Fruit fly (Drosophila melanogaster) whole organism, embryonic: ENCODE data around the gene CG4597.

ENCODE experiments used
- Abd-B ChIP-seq: fragments of 200-800 bp; sonication (Bioruptor generic); optimal IDR thresholded peaks from 2 replicates; lab custom pipeline; 2018; ENCODE audit warnings: missing biosample characterization, mild to moderate bottlenecking, missing genetic modification characterization, moderate library complexity
- B-H1 ChIP-seq: fragments of 200-800 bp; sonication (Bioruptor generic); IDR thresholded peaks from 3 replicates; pipeline ENCODE4 v1.3.6; 2022; ENCODE audit warnings: missing biosample characterization, missing genetic modification characterization
- CG10274 ChIP-seq: fragments of 200-800 bp; sonication (Bioruptor generic); optimal IDR thresholded peaks from 3 replicates; lab custom pipeline; 2017; ENCODE audit warnings: missing biosample characterization, mild to moderate bottlenecking, missing genetic modification characterization
- CG10321 ChIP-seq: fragments of 200-800 bp; sonication (Bioruptor generic); IDR thresholded peaks from 2 replicates; pipeline ENCODE4 v1.3.6; 2022; ENCODE audit warnings: missing biosample characterization, missing genetic modification characterization
- CG10431 ChIP-seq: fragments of 200-800 bp; sonication (Bioruptor generic); optimal IDR thresholded peaks from 3 replicates; lab custom pipeline; 2018; ENCODE audit warnings: missing biosample characterization, mild to moderate bottlenecking, missing genetic modification characterization
- CG10565 ChIP-seq: fragments of 200-800 bp; sonication (Bioruptor generic); optimal IDR thresholded peaks from 3 replicates; lab custom pipeline; 2016; ENCODE audit warnings: missing biosample characterization, mild to moderate bottlenecking, missing genetic modification characterization
- CG30020 ChIP-seq: fragments of 200-800 bp; optimal IDR thresholded peaks from 2 replicates; lab custom pipeline; 2019; ENCODE audit warnings: missing biosample characterization, mild to moderate bottlenecking, missing genetic modification characterization, moderate library complexity
- CG3726 ChIP-seq: fragments of 200-800 bp; sonication (Bioruptor generic); IDR thresholded peaks from 3 replicates; pipeline ENCODE4, ENCODE4 v1.3.6; 2022; ENCODE audit warnings: missing biosample characterization, missing genetic modification characterization
- CG43689 ChIP-seq: fragments of 200-800 bp; sonication (Bioruptor generic); IDR thresholded peaks from 2 replicates; pipeline ENCODE4 v1.3.6; 2022; ENCODE audit warnings: missing biosample characterization, missing genetic modification characterization
- CG6683 ChIP-seq: fragments of 200-800 bp; sonication (Bioruptor generic); optimal IDR thresholded peaks from 2 replicates; lab custom pipeline; 2017; ENCODE audit warnings: missing biosample characterization, mild to moderate bottlenecking, missing genetic modification characterization, missing genetic modification reagents
- CG9215 ChIP-seq: fragments of 200-800 bp; sonication (Bioruptor generic); IDR thresholded peaks from 2 replicates; pipeline ENCODE4 v1.3.6; 2022; ENCODE audit warnings: missing biosample characterization, missing genetic modification characterization
- CG9817 ChIP-seq: fragments of 200-800 bp; sonication (Bioruptor generic); optimal IDR thresholded peaks from 2 replicates; lab custom pipeline; 2018; ENCODE audit warnings: missing biosample characterization, mild to moderate bottlenecking, missing genetic modification characterization, moderate library complexity
- Camta ChIP-seq: fragments of 200-800 bp; sonication (Bioruptor generic); optimal IDR thresholded peaks from 2 replicates; lab custom pipeline; 2016; ENCODE audit warnings: missing biosample characterization, missing genetic modification characterization
- CoRest ChIP-seq: fragments of 200-800 bp; sonication (Bioruptor generic); optimal IDR thresholded peaks from 3 replicates; lab custom pipeline; 2018; ENCODE audit warnings: missing biosample characterization, mild to moderate bottlenecking, missing genetic modification characterization, moderate library complexity
- Drgx ChIP-seq: fragments of 200-800 bp; sonication (Bioruptor generic); IDR thresholded peaks from 2 replicates; pipeline ENCODE4 v1.3.6; 2022; ENCODE audit warnings: missing biosample characterization, missing genetic modification characterization
- Ets65A ChIP-seq: fragments of 200-800 bp; sonication (Bioruptor generic); peaks from one replicate; lab custom pipeline; 2016; ENCODE audit warnings: missing biosample characterization, missing genetic modification characterization
- Fer1 ChIP-seq: fragments of 200-800 bp; sonication (Bioruptor generic); optimal IDR thresholded peaks from 2 replicates; lab custom pipeline; 2017; ENCODE audit warnings: missing biosample characterization, mild to moderate bottlenecking, missing genetic modification characterization
- Fer3 ChIP-seq: fragments of 200-800 bp; sonication (Bioruptor generic); optimal IDR thresholded peaks from 2 replicates; lab custom pipeline; 2018; ENCODE audit warnings: missing biosample characterization, mild to moderate bottlenecking, missing genetic modification characterization, moderate library complexity
- GATAe ChIP-seq: fragments of 200-800 bp; sonication (Bioruptor generic); conservative IDR thresholded peaks from 2 replicates; pipeline ENCODE4 v1.3.6; 2022; ENCODE audit warnings: missing biosample characterization, missing genetic modification characterization
- Hr78 ChIP-seq, 2 experiments: fragments of 200-800 bp in 1 of 2; fragments of >200 bp in 1 of 2; sonication (Bioruptor generic) in 1 of 2; optimal IDR thresholded peaks; 2 replicates each; lab custom pipeline; 2017 to 2019; ENCODE audit warnings: missing biosample characterization in 2 of 2, missing genetic modification characterization in 2 of 2, mild to moderate bottlenecking in 1 of 2, moderate library complexity in 1 of 2
- Med ChIP-seq: fragments of 200-800 bp; sonication (Bioruptor generic); peaks from one replicate; lab custom pipeline; 2016; ENCODE audit warnings: missing biosample characterization, missing genetic modification characterization, mild to moderate bottlenecking, inconsistent platforms, moderate library complexity
- NC2β ChIP-seq: fragments of 200-800 bp; sonication (Bioruptor generic); optimal IDR thresholded peaks from 2 replicates; lab custom pipeline; 2016; ENCODE audit warnings: missing biosample characterization, missing genetic modification characterization
- NFAT ChIP-seq: fragments of 200-800 bp; sonication (Bioruptor generic); IDR thresholded peaks from 2 replicates; pipeline ENCODE4 v1.3.6; 2022; ENCODE audit warnings: missing biosample characterization, missing genetic modification characterization
- Neu2 ChIP-seq: fragments of 200-800 bp; sonication (Bioruptor generic); optimal IDR thresholded peaks from 3 replicates; lab custom pipeline; 2016; ENCODE audit warnings: missing biosample characterization, missing genetic modification characterization, borderline replicate concordance
- Ptx1 ChIP-seq: fragments of 200-800 bp; sonication (Bioruptor generic); IDR thresholded peaks from 2 replicates; pipeline ENCODE4 v1.3.6; 2022; ENCODE audit warnings: missing biosample characterization, missing genetic modification characterization
- Rx ChIP-seq: fragments of 200-800 bp; sonication (Bioruptor generic); IDR thresholded peaks from 2 replicates; pipeline ENCODE4 v1.3.6; 2022; ENCODE audit warnings: missing biosample characterization, missing genetic modification characterization
- Spps ChIP-seq: fragments of 200-800 bp; sonication (Bioruptor generic); optimal IDR thresholded peaks from 2 replicates; lab custom pipeline; 2018; ENCODE audit warnings: missing biosample characterization, mild to moderate bottlenecking, missing genetic modification characterization
- cad ChIP-seq: fragments of >200 bp; optimal IDR thresholded peaks from 2 replicates; lab custom pipeline; 2017; ENCODE audit warnings: missing biosample characterization, missing genetic modification characterization
- caup ChIP-seq: fragments of 200-800 bp; sonication (Bioruptor generic); optimal IDR thresholded peaks from 3 replicates; lab custom pipeline; 2017; ENCODE audit warnings: missing biosample characterization, mild to moderate bottlenecking, missing genetic modification characterization, moderate library complexity; ENCODE audit not compliant: severe bottlenecking
- chinmo ChIP-seq: fragments of 200-800 bp; sonication (Bioruptor generic); IDR thresholded peaks from 4 replicates; pipeline ENCODE4 v1.3.6; 2022; ENCODE audit warnings: missing biosample characterization, missing genetic modification characterization; ENCODE audit not compliant: partially characterized antibody
- crol ChIP-seq: fragments of 200-800 bp; sonication (Bioruptor generic); IDR thresholded peaks from 2 replicates; pipeline ENCODE4 v1.3.6; 2022; ENCODE audit warnings: missing biosample characterization, missing genetic modification characterization
- cwo ChIP-seq: fragments of 200-800 bp; sonication (Bioruptor generic); optimal IDR thresholded peaks from 3 replicates; lab custom pipeline; 2017; ENCODE audit warnings: missing biosample characterization, missing genetic modification characterization, mild to moderate bottlenecking, moderate library complexity, missing genetic modification reagents
- dpn ChIP-seq, 2 experiments: fragments of 200-800 bp; sonication (Bioruptor generic); optimal IDR thresholded peaks; 3 replicates each; lab custom pipeline; 2016; ENCODE audit warnings: missing biosample characterization in 2 of 2, missing genetic modification characterization in 2 of 2
- eyg ChIP-seq: fragments of 200-800 bp; sonication (Bioruptor generic); optimal IDR thresholded peaks from 3 replicates; lab custom pipeline; 2016; ENCODE audit warnings: missing biosample characterization, missing genetic modification characterization
- her ChIP-seq: fragments of 200-800 bp; sonication (Bioruptor generic); optimal IDR thresholded peaks from 2 replicates; lab custom pipeline; 2016; ENCODE audit warnings: missing biosample characterization, missing genetic modification characterization
- ind ChIP-seq: fragments of 200-800 bp; sonication (Bioruptor generic); optimal IDR thresholded peaks from 3 replicates; lab custom pipeline; 2016; ENCODE audit warnings: missing biosample characterization, missing genetic modification characterization
- lov ChIP-seq, 2 experiments: fragments of 200-800 bp in 1 of 2; fragments of >200 bp in 1 of 2; sonication (Bioruptor generic) in 1 of 2; IDR thresholded peaks in 1 of 2; optimal IDR thresholded peaks in 1 of 2; 2 replicates in 1 of 2; 3 replicates in 1 of 2; pipeline versions ENCODE4 v1.3.6 to Lab custom; 2017 to 2022; ENCODE audit warnings: missing biosample characterization in 1 of 2, missing genetic modification characterization in 1 of 2
- mirr ChIP-seq: fragments of 200-800 bp; sonication (Bioruptor generic); optimal IDR thresholded peaks from 3 replicates; lab custom pipeline; 2018; ENCODE audit warnings: missing biosample characterization, mild to moderate bottlenecking, missing genetic modification characterization
- pho ChIP-seq: fragments of 200-800 bp; sonication (Bioruptor generic); optimal IDR thresholded peaks from 2 replicates; lab custom pipeline; 2016; ENCODE audit warnings: missing biosample characterization, missing genetic modification characterization
- sd ChIP-seq: fragments of 200-800 bp; sonication (Bioruptor generic); optimal IDR thresholded peaks from 3 replicates; lab custom pipeline; 2018; ENCODE audit warnings: missing biosample characterization, mild to moderate bottlenecking, missing genetic modification characterization, moderate library complexity
- sens-2 ChIP-seq: fragments of 200-800 bp; sonication (Bioruptor generic); IDR thresholded peaks from 2 replicates; pipeline ENCODE4 v1.3.6; 2022; ENCODE audit warnings: missing biosample characterization, missing genetic modification characterization
- seq ChIP-seq: fragments of 200-800 bp; sonication (Bioruptor generic); IDR thresholded peaks from 2 replicates; pipeline ENCODE4 v1.3.6; 2022; ENCODE audit warnings: missing biosample characterization, missing genetic modification characterization
- slbo ChIP-seq: fragments of 200-800 bp; sonication (Bioruptor generic); IDR thresholded peaks from 2 replicates; pipeline ENCODE4 v1.3.6; 2022; ENCODE audit warnings: missing biosample characterization, missing genetic modification characterization
- sug ChIP-seq: fragments of 200-800 bp; optimal IDR thresholded peaks from 2 replicates; lab custom pipeline; 2019; ENCODE audit warnings: missing biosample characterization, mild to moderate bottlenecking, missing genetic modification characterization, moderate library complexity

Gene CG4597

DNA sequence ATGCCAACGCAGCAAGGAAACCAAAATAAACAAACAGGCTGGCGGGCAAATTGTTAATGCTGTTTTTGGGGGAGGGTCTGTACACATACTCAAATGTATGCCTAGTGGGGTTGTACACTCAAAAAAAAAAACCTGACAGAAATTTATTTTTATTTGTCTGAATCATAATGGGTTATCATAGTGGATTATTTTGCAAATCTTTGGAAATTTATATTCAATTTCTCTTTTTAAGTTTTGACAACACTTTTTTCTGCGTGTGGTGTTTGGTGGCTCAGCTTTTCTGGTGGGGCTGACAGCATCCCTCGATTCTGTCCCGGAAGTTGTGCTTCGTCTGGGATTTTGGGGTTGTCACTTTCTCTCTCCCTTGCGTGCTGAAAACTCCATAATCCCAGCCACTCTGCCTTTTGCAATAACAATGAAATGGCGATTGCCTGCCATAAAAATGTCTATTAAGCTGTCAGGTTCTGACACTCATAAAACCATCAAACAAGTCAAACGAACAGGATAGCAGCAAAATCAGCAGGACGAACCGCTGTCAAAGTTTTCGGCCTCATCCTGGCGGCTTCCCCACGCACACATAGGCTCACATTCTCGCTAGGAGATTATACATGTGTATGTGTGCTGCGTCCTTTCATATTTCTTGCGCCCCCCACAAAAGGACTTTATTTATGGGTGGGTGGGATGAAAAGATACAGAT lies 25.8 kb downstream of the CG4597 start (continued):
- TF ChIP-seq dpn (GFP tag; optimal IDR thresholded peaks at IDR 0.05; lab: Kevin White, UChicago) (peak; percentile 69 to 79), Ptx1 (GFP tag; lab: Robert Waterston, UW) (peak; percentile 87), NC2β (GFP tag; lab: Kevin White, UChicago) (no peak), Fer1 (GFP tag; lab: Kevin White, UChicago) (peak; percentile 95), B-H1 (GFP tag; lab: Robert Waterston, UW) (peak; percentile 60), pho (GFP tag; lab: Kevin White, UChicago) (peak; percentile 83), seq (GFP tag; lab: Robert Waterston, UW) (peak; percentile 87), crol (GFP tag; lab: Robert Waterston, UW) (no peak), Neu2 (GFP tag; lab: Kevin White, UChicago) (no peak), eyg (peak; percentile 17), CG9215 (GFP tag; lab: Robert Waterston, UW) (no peak), CG9817 (tag; lab: Kevin White, UChicago) (peak; percentile 66), Fer3 (tag; lab: Kevin White, UChicago) (peak; percentile 74), CG10565 (GFP tag; lab: Kevin White, UChicago) (no peak), Rx (GFP tag; lab: Robert Waterston, UW) (peak; percentile 70), Abd-B (GFP tag; lab: Kevin White, UChicago) (no peak), CG10321 (GFP tag; lab: Robert Waterston, UW) (peak; percentile 41; the same call in 1 of the 2 replicates)

DNA sequence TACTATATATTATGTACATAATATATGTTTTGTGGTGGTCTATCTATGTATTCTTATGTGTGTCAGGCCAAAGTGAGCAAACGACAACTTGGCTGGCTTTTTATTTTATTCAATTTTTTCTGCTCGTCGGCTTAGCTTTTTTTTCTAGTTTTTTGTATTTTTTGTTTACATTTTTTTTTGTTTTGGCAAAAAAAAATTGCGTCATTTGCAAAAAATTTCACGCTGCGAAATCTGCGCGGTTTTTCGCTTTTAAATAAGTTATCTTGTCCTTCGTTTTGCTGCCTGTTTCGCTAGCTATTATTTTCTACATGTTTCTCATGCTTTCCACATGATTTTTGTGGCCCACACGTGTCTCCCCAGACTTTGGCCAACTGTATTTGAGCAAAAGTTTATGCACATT lies 43.2 kb downstream of the CG4597 start:
- TF ChIP-seq CG43689 (no peak), slbo (GFP tag; lab: Robert Waterston, UW) (no peak), Ets65A (GFP tag; lab: Kevin White, UChicago) (peak; percentile 23), CG10274 (GFP tag; lab: Kevin White, UChicago) (no peak), NFAT (GFP tag; lab: Robert Waterston, UW) (no peak)
- TF ChIP-seq, all 482 proteins: peak for 1

- no peak for TF ChIP-seq sug (tag; lab: Kevin White, UChicago)
- no peak for TF ChIP-seq cad (GFP tag; lab: Kevin White, UChicago)
- peak; percentile 64 for TF ChIP-seq Med
- no peak for TF ChIP-seq CG6683 (GFP tag; lab: Kevin White, UChicago)
These were observed 46.8 kb downstream of the CG4597 start for dm6 chr3L:5176071-5176470.

DNA sequence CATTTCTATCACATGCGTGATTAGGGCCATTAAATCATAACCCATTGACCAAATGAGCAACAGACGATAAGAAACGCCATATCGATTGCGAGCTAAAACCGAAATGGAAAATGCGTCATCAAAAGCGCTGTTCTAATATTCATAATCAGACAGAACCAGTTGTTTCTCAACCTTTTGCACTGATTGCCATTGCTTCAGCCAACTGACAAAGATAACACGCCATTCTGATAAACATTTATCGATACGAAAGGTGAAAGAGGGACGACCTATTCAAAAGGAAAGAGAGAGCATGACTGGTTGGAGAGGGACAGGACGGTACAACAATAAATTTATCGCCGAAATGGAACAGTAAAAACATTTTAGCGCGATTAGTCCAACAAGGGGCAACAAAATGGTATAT lies 47.5 kb downstream of the CG4597 start:
- TF ChIP-seq CG3726 (GFP tag; lab: Robert Waterston, UW) (no peak), Camta (no peak), Spps (tag; lab: Kevin White, UChicago) (no peak), GATAe (GFP tag; lab: Robert Waterston, UW) (peak; percentile 40), lov (optimal IDR thresholded peaks at IDR 0.05; lab: Kevin White, UChicago) (no peak), lov (GFP tag; IDR thresholded peaks at IDR 0.05; lab: Robert Waterston, UW) (no peak), CoRest (tag; lab: Kevin White, UChicago) (no peak), sd (tag; lab: Kevin White, UChicago) (peak; percentile 53), B-H1 (GFP tag; lab: Robert Waterston, UW) (no peak), sens-2 (GFP tag; lab: Robert Waterston, UW) (peak; percentile 35; the same call in 1 of the 2 replicates), Drgx (GFP tag; lab: Robert Waterston, UW) (no peak), Hr78 (GFP tag; optimal IDR thresholded peaks at IDR 0.05; lab: Kevin White, UChicago) (peak in 1 of 2 experiments; percentile 60), CG6683 (GFP tag; lab: Kevin White, UChicago) (no peak), mirr (peak; percentile 92), cwo (GFP tag; lab: Kevin White, UChicago) (peak; percentile 40), her (GFP tag; lab: Kevin White, UChicago) (no peak), CG30020 (tag; lab: Kevin White, UChicago) (no peak), ind (GFP tag; lab: Kevin White, UChicago) (no peak), chinmo (GFP tag; lab: Robert Waterston, UW) (no peak), caup (GFP tag; lab: Kevin White, UChicago) (peak; percentile 27), Ets65A (GFP tag; lab: Kevin White, UChicago) (peak; percentile 72), CG10431 (GFP tag; lab: Kevin White, UChicago) (no peak)
